Worm (Caenorhabditis elegans) whole organism, midembryonic: ENCODE measurements around the gene fbxa-3.

Experiments used
- T22C8.4 ChIP-seq: fragments of 200-800 bp; sonication (Bioruptor generic); IDR thresholded peaks from 2 replicates; pipeline ENCODE4 v1.3.6; 2022; ENCODE audit warnings: missing genetic modification characterization, missing compliant biosample characterization
- cog-1 ChIP-seq: sonication (generic microtip); optimal IDR thresholded peaks from 2 replicates; lab custom pipeline; 2016; ENCODE audit warnings: missing genetic modification characterization, missing compliant biosample characterization
- flt-1 ChIP-seq: fragments of 200-800 bp; sonication (Bioruptor generic); IDR thresholded peaks from 2 replicates; pipeline ENCODE4 v1.3.6; 2022; ENCODE audit warnings: missing genetic modification characterization, missing compliant biosample characterization
- klf-2 ChIP-seq: fragments of 200-800 bp; sonication (Bioruptor generic); conservative IDR thresholded peaks from 2 replicates; pipeline ENCODE4 v1.3.6; 2022; ENCODE audit warnings: missing genetic modification reagents, missing genetic modification characterization, missing compliant biosample characterization
- med-1 ChIP-seq: sonication (generic microtip); optimal IDR thresholded peaks from 2 replicates; lab custom pipeline; 2017; ENCODE audit warnings: missing genetic modification characterization, mild to moderate bottlenecking, missing compliant biosample characterization, antibody characterized with exemption, missing genetic modification reagents; ENCODE audit not compliant: insufficient read depth
- ref-1 ChIP-seq: fragments of 200-800 bp; sonication (Bioruptor generic); conservative IDR thresholded peaks from 2 replicates; pipeline ENCODE4 v1.3.6; 2022; ENCODE audit warnings: missing genetic modification reagents, missing genetic modification characterization, missing compliant biosample characterization
- tab-1 ChIP-seq: fragments of 200-800 bp; sonication (Bioruptor generic); IDR thresholded peaks from 2 replicates; pipeline ENCODE4 v1.3.6; 2022; ENCODE audit warnings: missing genetic modification characterization, missing compliant biosample characterization
- ztf-23 ChIP-seq: fragments of 200-800 bp; sonication (Bioruptor generic); IDR thresholded peaks from 2 replicates; pipeline ENCODE4 v1.3.6; 2022; ENCODE audit warnings: missing genetic modification reagents, missing genetic modification characterization, missing compliant biosample characterization
- ztf-29 ChIP-seq: fragments of 200-800 bp; sonication (Bioruptor generic); IDR thresholded peaks from 2 replicates; pipeline ENCODE4 v1.3.6; 2022; ENCODE audit warnings: missing genetic modification reagents, missing genetic modification characterization, missing compliant biosample characterization

DNA sequence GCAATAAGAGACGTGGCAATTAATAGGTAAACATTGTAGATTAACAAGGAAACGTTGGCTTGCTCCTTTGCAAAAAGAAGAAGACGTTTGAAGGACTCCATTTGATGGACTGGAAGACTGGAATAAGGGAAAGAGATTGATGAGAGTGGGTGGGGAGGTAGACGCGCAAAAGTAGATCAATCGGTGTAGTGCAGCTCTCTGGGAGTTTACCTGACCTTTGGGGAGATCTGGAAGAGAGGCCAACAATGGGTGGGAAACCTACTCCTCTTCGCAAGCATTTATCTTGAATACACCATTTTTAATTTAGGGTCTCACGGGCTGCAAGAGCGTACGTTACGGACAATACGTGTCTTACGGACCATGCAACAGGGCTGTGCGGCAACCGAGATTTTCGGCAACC, 14.3 kb downstream of the fbxa-3 start, which contains the start of gene C08F1.12:
- TF ChIP-seq ztf-23 (GFP tag; lab: Robert Waterston, UW) (no peak), flt-1 (GFP tag; lab: Robert Waterston, UW) (no peak), klf-2 (GFP tag; lab: Robert Waterston, UW) (no peak), ztf-29 (GFP tag; lab: Robert Waterston, UW) (no peak), ref-1 (GFP tag; lab: Robert Waterston, UW) (no peak), tab-1 (no peak), cog-1 (tag; lab: Kevin White, UChicago) (no peak), T22C8.4 (no peak), med-1 (no peak)
